5 fruit fly cellular contexts compared by ENCODE assay signal in genomic region chrX:7299399-7300355, dm6.
A peak's percentile ranks its signal among the peaks of the same experiment; 100 is the strongest.
TF ChIP-seq lines count a peak whose summit lies in the region.

No protein-coding gene starts in this region.

TF ChIP-seq in whole organism, adult, 20 proteins besides CTCF, POLR2A, EP300 and RAD21 (continued from another document):
- TF ChIP-seq ovo (GFP tag; optimal IDR thresholded peaks at IDR 0.05; lab: Kevin White, UChicago) (no peak), cic (GFP tag; optimal IDR thresholded peaks at IDR 0.05; lab: Kevin White, UChicago) (peak; percentile 15), cnc (optimal IDR thresholded peaks at IDR 0.05; lab: Kevin White, UChicago) (no peak)
TF ChIP-seq in whole organism, adult: peak in this region for 16.

TF ChIP-seq in whole organism, embryonic, 481 proteins besides CTCF, POLR2A, EP300 and RAD21 (continued from another document and continues in another):
- TF ChIP-seq CG7745 (tag; optimal IDR thresholded peaks at IDR 0.05; lab: Kevin White, UChicago) (no peak), CG7357 (GFP tag; IDR thresholded peaks at IDR 0.05; lab: Robert Waterston, UW) (peak; percentile 50; the same call in 2 of the 3 replicates), twi (tag; optimal IDR thresholded peaks at IDR 0.05; lab: Kevin White, UChicago) (no peak), CG18011 (GFP tag; optimal IDR thresholded peaks at IDR 0.05; lab: Kevin White, UChicago) (peak; percentile 77), Hsf (GFP tag; optimal IDR thresholded peaks at IDR 0.05; lab: Kevin White, UChicago) (peak; percentile 30), CG31365 (tag; optimal IDR thresholded peaks at IDR 0.05; lab: Kevin White, UChicago) (no peak), CG9797 (GFP tag; optimal IDR thresholded peaks at IDR 0.05; lab: Kevin White, UChicago) (no peak), CG31441 (GFP tag; IDR thresholded peaks at IDR 0.05; lab: Robert Waterston, UW) (peak; percentile 63), CG4282 (GFP tag; optimal IDR thresholded peaks at IDR 0.05; lab: Kevin White, UChicago) (no peak), ken (GFP tag; IDR thresholded peaks at IDR 0.05; lab: Robert Waterston, UW) (no peak), CG5180 (GFP tag; optimal IDR thresholded peaks at IDR 0.05; lab: Kevin White, UChicago) (peak; percentile 49), Poxn (GFP tag; IDR thresholded peaks at IDR 0.05; lab: Robert Waterston, UW) (no peak), CG17359 (tag; optimal IDR thresholded peaks at IDR 0.05; lab: Kevin White, UChicago) (peak; percentile 43), cas (GFP tag; IDR thresholded peaks at IDR 0.05; lab: Robert Waterston, UW) (no peak), ftz-f1 (GFP tag; optimal IDR thresholded peaks at IDR 0.05; lab: Kevin White, UChicago) (no peak), Rx (GFP tag; IDR thresholded peaks at IDR 0.05; lab: Robert Waterston, UW) (no peak), sug (tag; optimal IDR thresholded peaks at IDR 0.05; lab: Kevin White, UChicago) (no peak), CG5245 (GFP tag; optimal IDR thresholded peaks at IDR 0.05; lab: Kevin White, UChicago) (peak; percentile 7), HHEX (GFP tag; optimal IDR thresholded peaks at IDR 0.05; lab: Kevin White, UChicago) (peak; percentile 22), fd3F (GFP tag; optimal IDR thresholded peaks at IDR 0.05; lab: Kevin White, UChicago) (peak; percentile 1), Asciz (GFP tag; optimal IDR thresholded peaks at IDR 0.05; lab: Kevin White, UChicago) (peak; percentile 53), zfh1 (GFP tag; IDR thresholded peaks at IDR 0.05; lab: Robert Waterston, UW) (no peak; the same call in 2 of the 3 replicates), pum (GFP tag; optimal IDR thresholded peaks at IDR 0.05; lab: Kevin White, UChicago) (peak; percentile 10), jing (GFP tag; optimal IDR thresholded peaks at IDR 0.05; lab: Kevin White, UChicago) (peak; percentile 11), slbo (GFP tag; IDR thresholded peaks at IDR 0.05; lab: Robert Waterston, UW) (peak; percentile 58), Optix (GFP tag; IDR thresholded peaks at IDR 0.05; lab: Robert Waterston, UW) (0 out of 3 replicates have a peak, but pooled peaks have one; percentile 15), bsh (GFP tag; optimal IDR thresholded peaks at IDR 0.05; lab: Kevin White, UChicago) (peak; percentile 26 to 53), dan (GFP tag; IDR thresholded peaks at IDR 0.05; lab: Robert Waterston, UW) (no peak), dati (GFP tag; IDR thresholded peaks at IDR 0.05; lab: Robert Waterston, UW) (no peak), Scr (GFP tag; IDR thresholded peaks at IDR 0.05; lab: Robert Waterston, UW; ENCODE audit: partially characterized antibody) (no peak), CG2129 (GFP tag; IDR thresholded peaks at IDR 0.05; lab: Robert Waterston, UW; ENCODE audit: partially characterized antibody) (no peak)

TF ChIP-seq in whole organism, prepupa, 60 proteins besides CTCF, POLR2A, EP300 and RAD21 (continued from another document and continues in another):
- TF ChIP-seq CG10669 (GFP tag; optimal IDR thresholded peaks at IDR 0.05; lab: Kevin White, UChicago) (peak; percentile 67), CG6792 (GFP tag; optimal IDR thresholded peaks at IDR 0.05; lab: Kevin White, UChicago) (peak; percentile 75), OdsH (GFP tag; optimal IDR thresholded peaks at IDR 0.05; lab: Kevin White, UChicago) (peak; percentile 66), CG9139 (GFP tag; optimal IDR thresholded peaks at IDR 0.05; lab: Kevin White, UChicago) (no peak), CG6276 (GFP tag; optimal IDR thresholded peaks at IDR 0.05; lab: Kevin White, UChicago) (peak; percentile 69), CG34406 (GFP tag; optimal IDR thresholded peaks at IDR 0.05; lab: Kevin White, UChicago) (peak; percentile 56), Smox (GFP tag; optimal IDR thresholded peaks at IDR 0.05; lab: Kevin White, UChicago) (peak; percentile 54), spab (GFP tag; optimal IDR thresholded peaks at IDR 0.05; lab: Kevin White, UChicago) (peak; percentile 39), CG8319 (GFP tag; optimal IDR thresholded peaks at IDR 0.05; lab: Kevin White, UChicago) (peak; percentile 64), dac (GFP tag; optimal IDR thresholded peaks at IDR 0.05; lab: Kevin White, UChicago) (peak; percentile 48), CG10631 (GFP tag; optimal IDR thresholded peaks at IDR 0.05; lab: Kevin White, UChicago) (peak; percentile 57), Ets21C (GFP tag; optimal IDR thresholded peaks at IDR 0.05; lab: Kevin White, UChicago) (peak; percentile 40), Eip75B (GFP tag; optimal IDR thresholded peaks at IDR 0.05; lab: Kevin White, UChicago) (peak; percentile 31), fd85E (GFP tag; optimal IDR thresholded peaks at IDR 0.05; lab: Kevin White, UChicago) (no peak), net (GFP tag; optimal IDR thresholded peaks at IDR 0.05; lab: Kevin White, UChicago) (peak; percentile 60), Hr38 (GFP tag; optimal IDR thresholded peaks at IDR 0.05; lab: Kevin White, UChicago) (no peak), Hr39 (GFP tag; optimal IDR thresholded peaks at IDR 0.05; lab: Kevin White, UChicago) (peak; percentile 68), CG31627 (GFP tag; optimal IDR thresholded peaks at IDR 0.05; lab: Kevin White, UChicago) (peak; percentile 73), Hr4 (GFP tag; optimal IDR thresholded peaks at IDR 0.05; lab: Kevin White, UChicago) (peak; percentile 67), fd59A (GFP tag; optimal IDR thresholded peaks at IDR 0.05; lab: Kevin White, UChicago) (peak; percentile 56), achi (GFP tag; optimal IDR thresholded peaks at IDR 0.05; lab: Kevin White, UChicago) (peak; percentile 63), Eip93F (GFP tag; optimal IDR thresholded peaks at IDR 0.05; lab: Kevin White, UChicago) (no peak), CG32006 (GFP tag; optimal IDR thresholded peaks at IDR 0.05; lab: Kevin White, UChicago) (peak; percentile 75), fkh (GFP tag; optimal IDR thresholded peaks at IDR 0.05; lab: Kevin White, UChicago) (peak; percentile 50), CG7368 (GFP tag; optimal IDR thresholded peaks at IDR 0.05; lab: Kevin White, UChicago) (peak; percentile 21), pdm3 (GFP tag; optimal IDR thresholded peaks at IDR 0.05; lab: Kevin White, UChicago) (peak; percentile 80), CG15336 (GFP tag; IDR thresholded peaks at IDR 0.05; lab: Robert Waterston, UW) (peak; percentile 69), ss (GFP tag; optimal IDR thresholded peaks at IDR 0.05; lab: Kevin White, UChicago) (peak in 1 of 2 experiments; percentile 45), Blimp-1 (GFP tag; optimal IDR thresholded peaks at IDR 0.05; lab: Kevin White, UChicago) (no peak), vri (GFP tag; optimal IDR thresholded peaks at IDR 0.05; lab: Kevin White, UChicago) (peak; percentile 81), CG11902 (GFP tag; optimal IDR thresholded peaks at IDR 0.05; lab: Kevin White, UChicago) (peak; percentile 68), CG4318 (GFP tag; optimal IDR thresholded peaks at IDR 0.05; lab: Kevin White, UChicago) (peak; percentile 52), CG3919 (GFP tag; optimal IDR thresholded peaks at IDR 0.05; lab: Kevin White, UChicago) (peak; percentile 67), CG3032 (tag; optimal IDR thresholded peaks at IDR 0.05; lab: Kevin White, UChicago) (peak; percentile 68)

TF ChIP-seq in whole organism, pupa, 21 proteins besides CTCF, POLR2A, EP300 and RAD21 (continued from another document):
- TF ChIP-seq fd96Ca (GFP tag; IDR thresholded peaks at IDR 0.05; lab: Robert Waterston, UW) = peak; percentile 27

TF ChIP-seq in whole organism, wandering third instar larva, 38 proteins besides CTCF, POLR2A, EP300 and RAD21 (continued from another document):
- TF ChIP-seq CG9705 (GFP tag; optimal IDR thresholded peaks at IDR 0.05; lab: Kevin White, UChicago) (no peak), Jra (GFP tag; optimal IDR thresholded peaks at IDR 0.05; lab: Kevin White, UChicago) (peak; percentile 36), Myc (optimal IDR thresholded peaks at IDR 0.05; lab: Kevin White, UChicago) (no peak), psq (GFP tag; optimal IDR thresholded peaks at IDR 0.05; lab: Kevin White, UChicago) (peak; percentile 34), pan (optimal IDR thresholded peaks at IDR 0.05; lab: Kevin White, UChicago) (no peak), br (GFP tag; optimal IDR thresholded peaks at IDR 0.05; lab: Kevin White, UChicago) (peak; percentile 32), Vsx2 (GFP tag; optimal IDR thresholded peaks at IDR 0.05; lab: Kevin White, UChicago; ENCODE audit: partially characterized antibody) (peak; percentile 79), Rel (GFP tag; optimal IDR thresholded peaks at IDR 0.05; lab: Kevin White, UChicago) (no peak), Rel (tag; optimal IDR thresholded peaks at IDR 0.05; lab: Kevin White, UChicago) (peak; percentile 71), Hr78 (GFP tag; optimal IDR thresholded peaks at IDR 0.05; lab: Kevin White, UChicago) (no peak), Sp1 (GFP tag; optimal IDR thresholded peaks at IDR 0.05; lab: Kevin White, UChicago) (peak; percentile 66), dl (GFP tag; optimal IDR thresholded peaks at IDR 0.05; lab: Kevin White, UChicago; ENCODE audit: insufficient read depth in 1 of 2, partially characterized antibody in 2 of 2) (peak; percentile 63 to 75), usp (GFP tag; optimal IDR thresholded peaks at IDR 0.05; lab: Kevin White, UChicago) (no peak), Dfd (GFP tag; optimal IDR thresholded peaks at IDR 0.05; lab: Kevin White, UChicago) (no peak), ey (GFP tag; optimal IDR thresholded peaks at IDR 0.05; lab: Kevin White, UChicago) (peak; percentile 70), CrebA (GFP tag; optimal IDR thresholded peaks at IDR 0.05; lab: Kevin White, UChicago; ENCODE audit: borderline replicate concordance) (peak; percentile 60), Dif (GFP tag; optimal IDR thresholded peaks at IDR 0.05; lab: Kevin White, UChicago; ENCODE audit: partially characterized antibody) (peak; percentile 86)
TF ChIP-seq in whole organism, wandering third instar larva: peak in this region for 22.
